Worm (Caenorhabditis elegans) whole organism, early embryonic: ENCODE results near the gene kin-4.

Experiments
- B0310.2 ChIP-seq: sonication (generic microtip); optimal IDR thresholded peaks from 2 replicates; lab custom pipeline; 2016; ENCODE audit warnings: mild to moderate bottlenecking, missing genetic modification characterization, missing compliant biosample characterization
- F13C5.2 ChIP-seq: sonication (generic microtip); optimal IDR thresholded peaks from 2 replicates; lab custom pipeline; 2017; ENCODE audit warnings: mild to moderate bottlenecking, missing genetic modification characterization, inconsistent platforms, missing compliant biosample characterization
- aly-1 ChIP-seq: sonication (generic microtip); optimal IDR thresholded peaks from 2 replicates; lab custom pipeline; 2016; ENCODE audit warnings: missing genetic modification characterization, missing compliant biosample characterization
- ama-1 ChIP-seq: fragments of 150-350 bp; optimal IDR thresholded peaks from 2 replicates; lab custom pipeline; 2014
- ceh-13 ChIP-seq: fragments of 200-800 bp; sonication (Bioruptor generic); optimal IDR thresholded peaks from 2 replicates; lab custom pipeline; 2018; ENCODE audit warnings: mild to moderate bottlenecking, missing genetic modification characterization, missing compliant biosample characterization
- ceh-36 ChIP-seq: sonication (generic microtip); optimal IDR thresholded peaks from 2 replicates; lab custom pipeline; 2016; ENCODE audit warnings: missing genetic modification characterization, inconsistent platforms, missing compliant biosample characterization
- ets-7 ChIP-seq: sonication (generic microtip); optimal IDR thresholded peaks from 2 replicates; lab custom pipeline; 2016; ENCODE audit warnings: missing genotype, missing genetic modification characterization, missing compliant biosample characterization
- flt-1 ChIP-seq: fragments of 200-800 bp; sonication (Bioruptor generic); IDR thresholded peaks from 2 replicates; pipeline ENCODE4 v1.3.6; 2022; ENCODE audit warnings: missing genetic modification characterization, missing compliant biosample characterization
- hmbx-1 ChIP-seq: sonication (generic microtip); optimal IDR thresholded peaks from 2 replicates; lab custom pipeline; 2016; ENCODE audit warnings: mild to moderate bottlenecking, missing genetic modification characterization, missing compliant biosample characterization
- hmg-4 ChIP-seq: fragments of 200-800 bp; sonication (Bioruptor generic); optimal IDR thresholded peaks from 2 replicates; lab custom pipeline; 2018; ENCODE audit warnings: mild to moderate bottlenecking, missing genetic modification characterization, missing compliant biosample characterization
- hnd-1 ChIP-seq: sonication (generic microtip); optimal IDR thresholded peaks from 2 replicates; lab custom pipeline; 2016; ENCODE audit warnings: missing genetic modification characterization, missing compliant biosample characterization
- pes-1 ChIP-seq: fragments of 200-800 bp; sonication (Bioruptor generic); IDR thresholded peaks from 2 replicates; pipeline ENCODE4 v1.3.6; 2022; ENCODE audit warnings: missing genetic modification reagents, missing genetic modification characterization, missing compliant biosample characterization
- scrt-1 ChIP-seq: fragments of 200-800 bp; sonication (Bioruptor generic); IDR thresholded peaks from 2 replicates; pipeline ENCODE4 v1.3.6; 2022; ENCODE audit warnings: missing genetic modification characterization, missing compliant biosample characterization
- sea-1 ChIP-seq: fragments of 200-800 bp; sonication (Bioruptor generic); conservative IDR thresholded peaks from 2 replicates; pipeline ENCODE4 v1.3.6; 2022; ENCODE audit warnings: missing genetic modification characterization, missing compliant biosample characterization
- tbx-11 ChIP-seq: fragments of 200-800 bp; sonication (Bioruptor generic); IDR thresholded peaks from 2 replicates; pipeline ENCODE4 v1.3.6; 2022; ENCODE audit warnings: missing genetic modification characterization, missing compliant biosample characterization
- tbx-37 ChIP-seq: fragments of 200-800 bp; sonication (Bioruptor generic); conservative IDR thresholded peaks from 2 replicates; pipeline ENCODE4 v1.3.6; 2022; ENCODE audit warnings: missing genetic modification reagents, missing genetic modification characterization, missing compliant biosample characterization
- tra-4 ChIP-seq: sonication (generic microtip); optimal IDR thresholded peaks from 2 replicates; lab custom pipeline; 2017; ENCODE audit warnings: missing genetic modification characterization, missing compliant biosample characterization

kin-4 gene

ce11 chrIV:11487889-11488556 is 62.5 kb downstream of the kin-4 start:
- TF ChIP-seq pes-1 (GFP tag; lab: Robert Waterston, UW) = no peak
- TF ChIP-seq ama-1 (lab: Kevin White, UChicago) = no peak
- no peak for TF ChIP-seq hmg-4 (GFP tag; lab: Kevin White, UChicago)

ce11 chrIV:11489077-11489476 is 63.5 kb downstream of the kin-4 start:
- TF ChIP-seq tbx-11 = no peak
- TF ChIP-seq sea-1 (GFP tag; lab: Robert Waterston, UW) = no peak
- no peak for TF ChIP-seq hmbx-1 (tag; lab: Kevin White, UChicago)
- no peak for TF ChIP-seq tbx-37 (GFP tag; lab: Robert Waterston, UW)
- TF ChIP-seq hmg-4 (GFP tag; lab: Kevin White, UChicago) = no peak
- TF ChIP-seq ceh-13 (GFP tag; lab: Kevin White, UChicago) = no peak
- no peak for TF ChIP-seq flt-1
- TF ChIP-seq aly-1 (tag; lab: Kevin White, UChicago) = no peak
- no peak for TF ChIP-seq F13C5.2 (tag; lab: Kevin White, UChicago)
- TF ChIP-seq pes-1 (GFP tag; lab: Robert Waterston, UW) = no peak
- no peak for TF ChIP-seq ets-7 (tag; lab: Kevin White, UChicago)
- TF ChIP-seq scrt-1 (GFP tag; lab: Robert Waterston, UW) = no peak
- TF ChIP-seq tra-4 = no peak
- TF ChIP-seq B0310.2 (tag; lab: Kevin White, UChicago) = no peak
- TF ChIP-seq hnd-1 (tag; lab: Kevin White, UChicago) = no peak
- no peak for TF ChIP-seq ama-1 (lab: Kevin White, UChicago)
- no peak for TF ChIP-seq ceh-36

DNA sequence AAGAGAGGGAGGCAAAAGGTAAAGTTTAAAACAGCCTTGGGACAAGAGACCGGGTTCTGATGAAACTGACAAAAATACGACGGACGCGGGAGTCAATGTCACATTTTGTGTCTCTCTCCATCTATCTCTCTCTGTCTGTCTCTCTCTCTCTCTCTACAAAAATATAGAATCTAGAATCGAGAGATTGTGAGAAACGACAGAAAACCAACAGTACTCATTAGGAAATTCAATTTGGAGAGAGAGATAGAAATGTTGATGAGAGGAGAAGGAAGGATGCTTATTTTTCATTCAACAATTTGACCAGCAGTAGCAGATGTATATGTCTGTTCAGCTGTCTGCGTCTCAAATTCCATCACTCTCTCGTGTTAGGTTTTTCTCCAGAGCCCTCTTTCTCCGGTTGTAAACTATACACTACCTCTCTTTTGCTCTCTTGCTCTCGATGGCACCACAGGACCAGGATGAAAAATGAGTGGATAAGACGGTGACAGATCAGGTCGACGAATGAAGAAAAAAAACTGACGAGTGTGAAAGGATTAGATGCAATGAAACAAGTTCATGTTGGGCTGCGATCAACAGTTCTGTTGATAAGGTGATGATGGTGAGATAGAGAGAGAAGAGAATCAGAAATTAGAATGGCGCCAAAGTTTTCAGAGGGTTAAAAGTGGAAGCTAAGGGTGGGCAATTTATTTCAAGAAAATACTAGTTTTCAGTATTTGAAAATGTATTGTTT is 64.2 kb downstream of the kin-4 start:
- no peak for TF ChIP-seq hmbx-1 (tag; lab: Kevin White, UChicago)
- TF ChIP-seq tbx-37 (GFP tag; lab: Robert Waterston, UW) = no peak

DNA sequence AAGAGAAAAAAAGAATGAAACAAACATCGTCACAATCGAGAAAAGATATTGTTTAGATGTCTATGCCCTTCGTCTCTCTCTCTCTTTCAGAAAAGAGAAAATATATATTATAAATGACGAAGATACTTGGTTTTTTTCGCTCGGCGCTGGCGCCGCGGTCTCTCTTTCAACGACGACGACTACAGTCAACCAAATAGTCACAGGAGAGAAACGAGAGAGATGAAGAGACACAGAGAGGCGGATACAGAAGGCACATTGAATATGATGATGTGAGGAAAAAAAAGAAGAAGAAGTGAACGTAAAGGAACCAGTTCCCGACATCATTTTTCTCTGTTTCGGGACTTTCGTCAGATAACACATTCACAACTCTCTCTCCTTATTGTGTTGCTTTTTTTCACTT is 65.9 kb downstream of the kin-4 start:
- TF ChIP-seq ceh-36 (no peak), tbx-11 (no peak), tra-4 (no peak)

ce11 chrIV:11492345-11492744 is 66.8 kb downstream of the kin-4 start:
- TF ChIP-seq ama-1 (lab: Kevin White, UChicago) (no peak), tbx-11 (no peak), pes-1 (GFP tag; lab: Robert Waterston, UW) (no peak), aly-1 (tag; lab: Kevin White, UChicago) (no peak), B0310.2 (tag; lab: Kevin White, UChicago) (no peak), ets-7 (tag; lab: Kevin White, UChicago) (no peak), hnd-1 (tag; lab: Kevin White, UChicago) (no peak), tra-4 (no peak), F13C5.2 (tag; lab: Kevin White, UChicago) (no peak), ceh-36 (no peak), hmbx-1 (tag; lab: Kevin White, UChicago) (no peak), hmg-4 (GFP tag; lab: Kevin White, UChicago) (no peak), sea-1 (GFP tag; lab: Robert Waterston, UW) (no peak), flt-1 (no peak), ceh-13 (GFP tag; lab: Kevin White, UChicago) (no peak), tbx-37 (GFP tag; lab: Robert Waterston, UW) (no peak), scrt-1 (GFP tag; lab: Robert Waterston, UW) (no peak)

DNA sequence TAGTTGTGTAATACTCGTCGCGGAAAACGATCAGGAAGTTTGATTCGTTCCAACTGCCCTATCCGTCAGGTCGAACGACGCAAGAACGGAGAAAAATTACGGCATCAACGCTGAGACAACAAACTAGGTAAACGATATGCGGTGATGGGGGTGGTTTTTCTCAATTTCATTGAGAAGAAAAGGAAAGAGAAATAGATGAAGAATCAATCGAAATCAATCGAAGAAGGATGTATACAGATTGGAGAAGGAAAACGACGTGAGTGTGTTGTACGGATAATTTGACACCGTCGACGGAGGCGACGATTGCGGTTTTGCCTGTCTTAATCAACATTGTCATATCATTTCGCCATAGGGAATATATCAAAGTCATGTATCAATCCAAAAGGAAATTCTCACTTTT is 68.4 kb downstream of the kin-4 start:
- no peak for TF ChIP-seq ceh-13 (GFP tag; lab: Kevin White, UChicago)
- no peak for TF ChIP-seq hmbx-1 (tag; lab: Kevin White, UChicago)
- no peak for TF ChIP-seq hnd-1 (tag; lab: Kevin White, UChicago)
- no peak for TF ChIP-seq pes-1 (GFP tag; lab: Robert Waterston, UW)
- TF ChIP-seq scrt-1 (GFP tag; lab: Robert Waterston, UW) = no peak
- TF ChIP-seq hmg-4 (GFP tag; lab: Kevin White, UChicago) = no peak
- TF ChIP-seq ama-1 (lab: Kevin White, UChicago) = no peak
- TF ChIP-seq tbx-37 (GFP tag; lab: Robert Waterston, UW) = no peak
- TF ChIP-seq tra-4 = no peak
- TF ChIP-seq F13C5.2 (tag; lab: Kevin White, UChicago) = no peak
- no peak for TF ChIP-seq B0310.2 (tag; lab: Kevin White, UChicago)
- no peak for TF ChIP-seq ets-7 (tag; lab: Kevin White, UChicago)
- no peak for TF ChIP-seq aly-1 (tag; lab: Kevin White, UChicago)
- no peak for TF ChIP-seq sea-1 (GFP tag; lab: Robert Waterston, UW)

DNA sequence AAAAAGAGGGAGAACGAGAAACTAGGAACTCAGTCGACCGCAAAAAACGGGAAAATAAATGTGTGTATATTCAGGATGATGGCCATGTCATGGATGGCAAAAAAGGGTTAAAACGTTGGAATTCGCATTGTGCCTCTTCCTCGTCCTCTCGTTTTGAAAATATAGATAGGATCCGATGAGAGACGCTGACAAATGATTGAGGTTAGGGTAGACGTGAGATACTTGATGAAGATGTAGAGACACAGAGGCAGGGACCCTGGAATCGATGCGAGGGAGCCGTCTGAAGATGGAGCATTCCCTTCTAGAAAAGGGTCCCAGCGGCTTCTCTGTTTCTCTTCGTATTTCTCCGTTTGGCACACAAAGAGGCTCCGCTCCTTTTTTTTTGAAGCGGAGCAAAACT is 69.4 kb downstream of the kin-4 start:
- no peak for TF ChIP-seq tbx-37 (GFP tag; lab: Robert Waterston, UW)
- TF ChIP-seq aly-1 (tag; lab: Kevin White, UChicago) = no peak
- peak; percentile 2 for TF ChIP-seq F13C5.2 (tag; lab: Kevin White, UChicago)
- no peak for TF ChIP-seq sea-1 (GFP tag; lab: Robert Waterston, UW)
- no peak for TF ChIP-seq hmg-4 (GFP tag; lab: Kevin White, UChicago)
- TF ChIP-seq pes-1 (GFP tag; lab: Robert Waterston, UW) = no peak
- no peak for TF ChIP-seq scrt-1 (GFP tag; lab: Robert Waterston, UW)
